Worm (Caenorhabditis elegans) whole organism, mixed stage, embryonic: ENCODE results near the gene msp-36.

Source experiments
- M03D4.4 ChIP-seq: sonication (generic microtip); optimal IDR thresholded peaks from 2 replicates; lab custom pipeline; 2017; ENCODE audit warnings: mild to moderate bottlenecking, missing genetic modification characterization, missing compliant biosample characterization
- ces-1 ChIP-seq: fragments of 150-350 bp; optimal IDR thresholded peaks from 2 replicates; lab custom pipeline; 2014; ENCODE audit warnings: missing biosample characterization, missing genetic modification reagents, missing genetic modification characterization
- drap-1 ChIP-seq: fragments of 200-800 bp; sonication (Bioruptor generic); optimal IDR thresholded peaks from 3 replicates; lab custom pipeline; 2018; ENCODE audit warnings: mild to moderate bottlenecking, missing genetic modification characterization, missing compliant biosample characterization
- mab-5 ChIP-seq: fragments of 150-350 bp; optimal IDR thresholded peaks from 2 replicates; lab custom pipeline; 2014; ENCODE audit warnings: missing biosample characterization, missing genetic modification characterization
- nhr-12 ChIP-seq: fragments of 150-350 bp; optimal IDR thresholded peaks from 2 replicates; lab custom pipeline; 2014; ENCODE audit warnings: missing biosample characterization, missing genetic modification characterization
- nhr-28 ChIP-seq: fragments of 150-350 bp; optimal IDR thresholded peaks from 2 replicates; lab custom pipeline; 2014; ENCODE audit warnings: missing biosample characterization, missing genetic modification characterization
- nhr-76 ChIP-seq: sonication (generic microtip); optimal IDR thresholded peaks from 2 replicates; lab custom pipeline; 2017; ENCODE audit warnings: missing biosample characterization, missing genetic modification characterization
- snpc-4 ChIP-seq: fragments of 150-350 bp; optimal IDR thresholded peaks from 2 replicates; lab custom pipeline; 2014; ENCODE audit warnings: missing biosample characterization, missing genetic modification characterization
- sptf-1 ChIP-seq: sonication (generic microtip); optimal IDR thresholded peaks from 2 replicates; lab custom pipeline; 2017; ENCODE audit warnings: mild to moderate bottlenecking, missing genetic modification characterization, moderate library complexity, missing compliant biosample characterization
- unc-39 ChIP-seq: fragments of 150-350 bp; optimal IDR thresholded peaks from 2 replicates; lab custom pipeline; 2014; ENCODE audit warnings: missing biosample characterization, missing genetic modification characterization
- unc-62 ChIP-seq: fragments of 150-350 bp; optimal IDR thresholded peaks from 2 replicates; lab custom pipeline; 2014; ENCODE audit warnings: missing biosample characterization, missing genetic modification reagents, missing genetic modification characterization
- ztf-11 ChIP-seq: fragments of 150-350 bp; optimal IDR thresholded peaks from 2 replicates; lab custom pipeline; 2014; ENCODE audit warnings: missing biosample characterization, missing genetic modification characterization

ce11 chrIV:10116765-10117164, 21.5 kb downstream of the msp-36 start:
- TF ChIP-seq ztf-11 (tag; lab: Kevin White, UChicago) (no peak), sptf-1 (no peak), unc-39 (no peak), unc-62 (GFP tag; lab: Kevin White, UChicago) (no peak), nhr-28 (tag; lab: Kevin White, UChicago) (no peak), nhr-12 (tag; lab: Kevin White, UChicago) (no peak), drap-1 (GFP tag; lab: Kevin White, UChicago) (no peak), nhr-76 (tag; lab: Kevin White, UChicago) (no peak), mab-5 (tag; lab: Kevin White, UChicago) (no peak), snpc-4 (tag; lab: Kevin White, UChicago) (no peak), ces-1 (GFP tag; lab: Kevin White, UChicago) (no peak), M03D4.4 (tag; lab: Kevin White, UChicago) (no peak)
